Fruit fly (Drosophila melanogaster): ENCODE data around the gene Gr22e.
A peak's percentile ranks its signal among the peaks of the same experiment; 100 is the strongest.

The Gr22e gene

dm6 chr2L:1810429-1810828, 26.6 kb downstream of the Gr22e start:
- TF ChIP-seq Gsc (GFP tag; IDR thresholded peaks at IDR 0.05) (peak; percentile 16; the same call in 1 of the 2 replicates), CG6791 (GFP tag; IDR thresholded peaks at IDR 0.05; ENCODE audit: partially characterized antibody) (0 out of 3 replicates have a peak, but pooled peaks have one; percentile 41), CG11456 (GFP tag; IDR thresholded peaks at IDR 0.05) (peak; percentile 58; the same call in 1 of the 3 replicates), Poxn (GFP tag; IDR thresholded peaks at IDR 0.05) (0 out of 2 replicates have a peak, but pooled peaks have one; percentile 37), Mrtf (GFP tag; IDR thresholded peaks at IDR 0.05) (peak; percentile 55; the same call in 2 of the 3 replicates)

- TF ChIP-seq p53 (GFP tag; optimal IDR thresholded peaks at IDR 0.05): no peak
- no peak for TF ChIP-seq CG1233 (GFP tag; optimal IDR thresholded peaks at IDR 0.05)
- TF ChIP-seq exex (tag; optimal IDR thresholded peaks at IDR 0.05): no peak
- TF ChIP-seq dan (GFP tag; IDR thresholded peaks at IDR 0.05): no peak
- no peak for TF ChIP-seq CG18619 (GFP tag; optimal IDR thresholded peaks at IDR 0.05)
- TF ChIP-seq Xrp1 (GFP tag; IDR thresholded peaks at IDR 0.05): no peak
- TF ChIP-seq Optix (GFP tag; IDR thresholded peaks at IDR 0.05): no peak
Observed at dm6 chr2L:1823231-1823630, 39.4 kb downstream of the Gr22e start, which contains the start of gene CG31933. Gene CG31933 (minus strand): TSS chr2L:1823331.

dm6 chr2L:1826400-1826799, 42.5 kb downstream of the Gr22e start, which contains the start of gene CG31664:
Gene CG31664 (minus strand): TSS chr2L:1826500.
- TF ChIP-seq fru (optimal IDR thresholded peaks at IDR 0.05) (no peak), CG17568 (GFP tag; optimal IDR thresholded peaks at IDR 0.05) (no peak), CG4328 (GFP tag; optimal IDR thresholded peaks at IDR 0.05) (no peak), CG12391 (tag; optimal IDR thresholded peaks at IDR 0.05) (no peak), nmo (GFP tag; optimal IDR thresholded peaks at IDR 0.05) (no peak), CG11398 (GFP tag; optimal IDR thresholded peaks at IDR 0.05) (no peak), CG10147 (GFP tag; optimal IDR thresholded peaks at IDR 0.05) (no peak), CG2712 (tag; optimal IDR thresholded peaks at IDR 0.05) (no peak), CG11093 (GFP tag; IDR thresholded peaks at IDR 0.05) (no peak), E2f1 (GFP tag; IDR thresholded peaks at IDR 0.05) (no peak), Aef1 (GFP tag; IDR thresholded peaks at IDR 0.05) (no peak), Atf6 (GFP tag; IDR thresholded peaks at IDR 0.05) (no peak), ci (GFP tag; IDR thresholded peaks at IDR 0.05) (no peak), Myb (GFP tag; optimal IDR thresholded peaks at IDR 0.05) (no peak), Opbp (GFP tag; IDR thresholded peaks at IDR 0.05; ENCODE audit: partially characterized antibody) (no peak)

DNA sequence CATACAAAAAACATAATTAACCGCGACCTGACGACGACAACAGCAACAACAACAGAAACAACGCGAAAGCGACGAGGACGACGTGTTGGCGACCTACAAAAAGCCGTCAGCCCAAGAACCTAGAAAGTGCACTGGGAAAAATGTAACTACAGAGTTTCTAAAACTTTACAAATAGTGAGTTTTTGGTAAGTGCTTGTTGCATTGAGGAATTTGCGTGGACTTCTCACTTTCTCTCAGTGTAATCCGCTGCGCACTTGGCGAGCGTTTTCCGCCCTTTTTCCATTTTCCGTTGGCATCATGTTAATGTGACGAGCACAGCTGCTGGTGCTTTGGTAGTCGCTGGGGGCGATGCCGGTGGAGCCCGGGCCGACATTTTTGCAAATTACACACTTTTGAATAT, 44.4 kb downstream of the Gr22e start:
- TF ChIP-seq Eip74EF (GFP tag; optimal IDR thresholded peaks at IDR 0.05): no peak
- no peak for TF ChIP-seq prd (optimal IDR thresholded peaks at IDR 0.05)
- TF ChIP-seq prd (GFP tag; IDR thresholded peaks at IDR 0.05): peak; percentile 14; the same call in 1 of the 3 replicates
- no peak for TF ChIP-seq YL-1 (GFP tag; optimal IDR thresholded peaks at IDR 0.05)
- TF ChIP-seq CG2120 (GFP tag; optimal IDR thresholded peaks at IDR 0.05): peak; percentile 51
- no peak for TF ChIP-seq CG2889 (GFP tag; IDR thresholded peaks at IDR 0.05)
- peak; percentile 23 for TF ChIP-seq abd-A (tag; optimal IDR thresholded peaks at IDR 0.05)
- TF ChIP-seq zen (tag; optimal IDR thresholded peaks at IDR 0.05): no peak
- TF ChIP-seq lab (GFP tag; optimal IDR thresholded peaks at IDR 0.05): peak; percentile 33
- TF ChIP-seq CG9215 (GFP tag; IDR thresholded peaks at IDR 0.05): peak; percentile 27; the same call in 1 of the 2 replicates
- no peak for TF ChIP-seq Sox102F (GFP tag; optimal IDR thresholded peaks at IDR 0.05)
- peak; percentile 71 for TF ChIP-seq CG18599 (GFP tag; optimal IDR thresholded peaks at IDR 0.05)
- peak; percentile 26 for TF ChIP-seq Hmr (GFP tag; optimal IDR thresholded peaks at IDR 0.05)
- TF ChIP-seq CG9932 (GFP tag; IDR thresholded peaks at IDR 0.05): peak; percentile 38
- TF ChIP-seq kah (GFP tag; optimal IDR thresholded peaks at IDR 0.05): no peak
- peak; percentile 24; the same call in 1 of the 2 replicates for TF ChIP-seq NFAT (GFP tag; IDR thresholded peaks at IDR 0.05)
- no peak for TF ChIP-seq CrebB (tag; optimal IDR thresholded peaks at IDR 0.05)
- TF ChIP-seq slbo (GFP tag; IDR thresholded peaks at IDR 0.05): peak; percentile 55

Measured in whole organism, embryonic.